Fruit fly (Drosophila melanogaster): ENCODE data around the gene CG2841.

dm6 chrX:2366171-2366570 lies at the start of gene CG2841:
- TF ChIP-seq kay (GFP tag; ENCODE audit: borderline replicate concordance) (no peak), CG5204 (GFP tag; optimal IDR thresholded peaks at IDR 0.05) (no peak), ovo (GFP tag; optimal IDR thresholded peaks at IDR 0.05) (no peak), CG12768 (GFP tag; optimal IDR thresholded peaks at IDR 0.05) (no peak), bab1 (GFP tag; optimal IDR thresholded peaks at IDR 0.05) (no peak), CG1620 (GFP tag; optimal IDR thresholded peaks at IDR 0.05) (no peak), CG7101 (tag; optimal IDR thresholded peaks at IDR 0.05) (no peak), CG11617 (GFP tag; optimal IDR thresholded peaks at IDR 0.05) (no peak), Clk (GFP tag; optimal IDR thresholded peaks at IDR 0.05) (no peak), pad (GFP tag; optimal IDR thresholded peaks at IDR 0.05) (no peak), cic (GFP tag; optimal IDR thresholded peaks at IDR 0.05) (no peak), cnc (optimal IDR thresholded peaks at IDR 0.05) (no peak), Crg-1 (GFP tag; optimal IDR thresholded peaks at IDR 0.05) (no peak), CG33017 (tag; optimal IDR thresholded peaks at IDR 0.05) (no peak)

Data from whole organism, adult.